Worm (Caenorhabditis elegans) whole organism, early embryonic: ENCODE measurements around the gene sri-53.

ENCODE experiments used
- ama-1 ChIP-seq: fragments of 150-350 bp; optimal IDR thresholded peaks from 2 replicates; lab custom pipeline; 2014
- ceh-13 ChIP-seq: fragments of 200-800 bp; sonication (Bioruptor generic); optimal IDR thresholded peaks from 2 replicates; lab custom pipeline; 2018; ENCODE audit warnings: mild to moderate bottlenecking, missing genetic modification characterization, missing compliant biosample characterization
- ceh-36 ChIP-seq: sonication (generic microtip); optimal IDR thresholded peaks from 2 replicates; lab custom pipeline; 2016; ENCODE audit warnings: missing genetic modification characterization, inconsistent platforms, missing compliant biosample characterization
- flt-1 ChIP-seq: fragments of 200-800 bp; sonication (Bioruptor generic); IDR thresholded peaks from 2 replicates; pipeline ENCODE4 v1.3.6; 2022; ENCODE audit warnings: missing genetic modification characterization, missing compliant biosample characterization
- hnd-1 ChIP-seq: sonication (generic microtip); optimal IDR thresholded peaks from 2 replicates; lab custom pipeline; 2016; ENCODE audit warnings: missing genetic modification characterization, missing compliant biosample characterization
- pes-1 ChIP-seq: fragments of 200-800 bp; sonication (Bioruptor generic); IDR thresholded peaks from 2 replicates; pipeline ENCODE4 v1.3.6; 2022; ENCODE audit warnings: missing genetic modification reagents, missing genetic modification characterization, missing compliant biosample characterization
- scrt-1 ChIP-seq: fragments of 200-800 bp; sonication (Bioruptor generic); IDR thresholded peaks from 2 replicates; pipeline ENCODE4 v1.3.6; 2022; ENCODE audit warnings: missing genetic modification characterization, missing compliant biosample characterization
- tbx-11 ChIP-seq: fragments of 200-800 bp; sonication (Bioruptor generic); IDR thresholded peaks from 2 replicates; pipeline ENCODE4 v1.3.6; 2022; ENCODE audit warnings: missing genetic modification characterization, missing compliant biosample characterization
- tbx-37 ChIP-seq: fragments of 200-800 bp; sonication (Bioruptor generic); conservative IDR thresholded peaks from 2 replicates; pipeline ENCODE4 v1.3.6; 2022; ENCODE audit warnings: missing genetic modification reagents, missing genetic modification characterization, missing compliant biosample characterization
- tra-4 ChIP-seq: sonication (generic microtip); optimal IDR thresholded peaks from 2 replicates; lab custom pipeline; 2017; ENCODE audit warnings: missing genetic modification characterization, missing compliant biosample characterization

DNA sequence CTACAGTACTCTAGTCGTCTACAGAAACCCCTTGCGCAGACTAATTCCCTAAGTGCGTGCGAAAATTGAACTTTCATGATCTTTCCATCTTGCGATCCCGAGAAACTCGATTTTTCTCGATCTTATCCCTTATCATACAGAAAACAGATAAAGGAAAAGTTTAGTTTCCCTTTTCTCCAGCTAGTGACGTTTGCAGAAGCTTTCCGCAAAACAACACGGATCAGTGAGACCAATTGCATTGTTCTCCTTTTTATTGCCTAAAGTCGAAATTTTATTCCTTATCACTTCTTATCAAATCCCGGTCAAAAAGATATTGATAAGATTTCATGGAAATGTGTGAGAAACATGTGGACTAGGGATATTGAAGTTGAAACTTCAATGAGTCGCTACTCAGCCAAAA, 39.4 kb upstream of the sri-53 start:
- TF ChIP-seq ceh-36 (tag; lab: Kevin White, UChicago) (no peak), tbx-11 (GFP tag; lab: Robert Waterston, UW) (no peak), ama-1 (lab: Kevin White, UChicago) (no peak), pes-1 (GFP tag; lab: Robert Waterston, UW) (no peak), ceh-13 (GFP tag; lab: Kevin White, UChicago) (no peak), hnd-1 (tag; lab: Kevin White, UChicago) (no peak), tra-4 (tag; lab: Kevin White, UChicago) (no peak), tbx-37 (GFP tag; lab: Robert Waterston, UW) (no peak), scrt-1 (GFP tag; lab: Robert Waterston, UW) (no peak), flt-1 (GFP tag; lab: Robert Waterston, UW) (no peak)
